Fruit fly (Drosophila melanogaster): ENCODE measurements around the gene Tpi.

DNA sequence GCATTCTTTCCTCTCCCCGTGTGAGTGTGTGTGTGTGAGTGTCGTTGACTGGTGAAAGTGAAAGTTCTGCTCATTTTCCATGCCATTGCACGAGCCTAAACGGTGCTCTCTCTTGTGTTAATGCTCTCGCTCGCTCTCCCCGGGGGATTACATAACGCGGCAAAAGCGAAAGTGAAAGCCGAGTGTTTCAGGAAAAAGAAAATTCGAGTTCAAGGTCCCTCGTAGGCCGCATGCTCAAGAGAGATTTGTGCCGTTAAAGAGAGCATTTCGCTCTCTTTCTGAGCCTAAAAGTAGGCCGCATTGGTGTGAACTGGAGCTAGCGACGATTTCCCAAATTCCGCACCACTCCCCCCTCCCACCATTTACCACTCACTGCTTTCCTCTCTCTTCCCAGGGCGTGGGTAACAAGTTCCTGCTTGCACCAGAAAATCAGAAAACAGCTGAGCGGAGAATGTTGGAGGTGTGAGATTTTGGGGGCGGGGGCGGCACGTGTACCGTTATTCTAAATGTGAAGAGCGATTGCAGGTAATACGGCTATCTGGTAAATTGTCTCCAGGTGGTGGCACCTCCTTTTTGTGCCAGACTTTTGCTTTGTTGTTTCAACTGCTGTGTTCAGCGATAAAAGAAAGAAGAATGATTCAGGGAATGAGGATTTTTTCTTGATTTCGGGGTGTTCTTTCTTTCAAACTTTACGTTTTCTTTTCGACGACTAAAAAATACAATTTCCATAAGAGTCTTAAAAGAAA is 44.0 kb downstream of the Tpi start:
- no peak for TF ChIP-seq lola (GFP tag; optimal IDR thresholded peaks at IDR 0.05)
- no peak for TF ChIP-seq Hr78 (GFP tag; optimal IDR thresholded peaks at IDR 0.05)
- no peak for TF ChIP-seq h (GFP tag; optimal IDR thresholded peaks at IDR 0.05)

Measured in whole organism, wandering third instar larva.